Fruit fly (Drosophila melanogaster): ENCODE results near the gene CG12991.

- no peak for TF ChIP-seq h (optimal IDR thresholded peaks at IDR 0.05)
- no peak for TF ChIP-seq psq (optimal IDR thresholded peaks at IDR 0.05)
- TF ChIP-seq Myc (optimal IDR thresholded peaks at IDR 0.05), result no peak
- TF ChIP-seq Sin3A (optimal IDR thresholded peaks at IDR 0.05), result no peak
Observed at dm6 chrX:17561943-17562313, 17.7 kb upstream of the CG12991 start.
